Worm (Caenorhabditis elegans) whole organism, L4 larva: ENCODE data around the gene W06D11.5.

Source experiments
- F37D6.2 ChIP-seq: sonication (generic microtip); optimal IDR thresholded peaks from 2 replicates; lab custom pipeline; 2016; ENCODE audit warnings: mild to moderate bottlenecking, missing genetic modification characterization, missing compliant biosample characterization
- Y5F2A.4 ChIP-seq: fragments of 200-800 bp; sonication (Bioruptor generic); optimal IDR thresholded peaks from 2 replicates; lab custom pipeline; 2018; ENCODE audit warnings: mild to moderate bottlenecking, missing genetic modification characterization, missing compliant biosample characterization
- ZK337.2 ChIP-seq: fragments of 200-800 bp; sonication (Bioruptor generic); IDR thresholded peaks from 2 replicates; pipeline ENCODE4 v1.3.6; 2022; ENCODE audit warnings: missing genetic modification reagents, missing genetic modification characterization, missing compliant biosample characterization
- aha-1 ChIP-seq: fragments of 150-350 bp; peaks from one replicate; lab custom pipeline; 2014; ENCODE audit warnings: missing biosample characterization, missing genetic modification characterization
- aly-2 ChIP-seq: sonication (generic microtip); optimal IDR thresholded peaks from 2 replicates; lab custom pipeline; 2018; ENCODE audit warnings: missing biosample characterization, missing genetic modification characterization
- ama-1 ChIP-seq: fragments of 150-350 bp; optimal IDR thresholded peaks from 2 replicates; lab custom pipeline; 2014; ENCODE audit warnings: inconsistent platforms, mixed read lengths
- arid-1 ChIP-seq: fragments of 200-800 bp; sonication (Bioruptor generic); conservative IDR thresholded peaks from 2 replicates; pipeline ENCODE4 v1.3.6; 2022; ENCODE audit warnings: missing genetic modification reagents, missing genetic modification characterization, missing compliant biosample characterization
- attf-4 ChIP-seq: sonication (generic microtip); optimal IDR thresholded peaks from 3 replicates; lab custom pipeline; 2017; ENCODE audit warnings: missing biosample characterization, missing genetic modification characterization
- ceh-20 ChIP-seq: fragments of 200-800 bp; sonication (Bioruptor generic); IDR thresholded peaks from 2 replicates; pipeline ENCODE4 v1.3.6; 2022; ENCODE audit warnings: missing genetic modification reagents, missing genetic modification characterization, missing compliant biosample characterization
- ceh-62 ChIP-seq: sonication (generic microtip); optimal IDR thresholded peaks from 2 replicates; lab custom pipeline; 2017; ENCODE audit warnings: missing biosample characterization, missing genetic modification characterization
- daf-12 ChIP-seq: fragments of 150-350 bp; optimal IDR thresholded peaks from 2 replicates; lab custom pipeline; 2014; ENCODE audit warnings: missing biosample characterization, missing genetic modification reagents, missing genetic modification characterization
- daf-16 ChIP-seq, 3 experiments: sonication (generic microtip); optimal IDR thresholded peaks; 2 replicates each; lab custom pipeline; 2016 to 2017; ENCODE audit warnings: missing genetic modification characterization in 3 of 3, missing genetic modification reagents in 3 of 3, mild to moderate bottlenecking in 2 of 3, missing compliant biosample characterization in 2 of 3, missing biosample characterization in 1 of 3, moderate library complexity in 1 of 3
- daf-19 ChIP-seq: fragments of 200-800 bp; sonication (Bioruptor generic); conservative IDR thresholded peaks from 2 replicates; pipeline ENCODE4 v1.3.6; 2022; ENCODE audit warnings: missing genetic modification characterization, missing compliant biosample characterization
- duxl-1 ChIP-seq: sonication (generic microtip); optimal IDR thresholded peaks from 2 replicates; lab custom pipeline; 2016; ENCODE audit warnings: mild to moderate bottlenecking, missing genetic modification characterization, moderate library complexity, missing compliant biosample characterization; ENCODE audit not compliant: poor library complexity
- egl-27 ChIP-seq: sonication (generic microtip); optimal IDR thresholded peaks from 3 replicates; lab custom pipeline; 2017; ENCODE audit warnings: missing biosample characterization, missing genetic modification reagents, missing genetic modification characterization
- fos-1 ChIP-seq: fragments of 150-350 bp; optimal IDR thresholded peaks from 2 replicates; lab custom pipeline; 2014; ENCODE audit warnings: missing biosample characterization, missing genetic modification characterization
- hlh-11 ChIP-seq: fragments of 200-800 bp; sonication (Bioruptor generic); optimal IDR thresholded peaks from 2 replicates; lab custom pipeline; 2018; ENCODE audit warnings: mild to moderate bottlenecking, missing genetic modification characterization, missing compliant biosample characterization
- hlh-30 ChIP-seq: sonication (generic microtip); optimal IDR thresholded peaks from 2 replicates; lab custom pipeline; 2017; ENCODE audit warnings: antibody characterized with exemption, mild to moderate bottlenecking, missing genetic modification characterization, missing compliant biosample characterization; ENCODE audit not compliant: insufficient read depth
- hmg-1.1 ChIP-seq: fragments of 200-800 bp; sonication (Bioruptor generic); IDR thresholded peaks from 2 replicates; pipeline ENCODE4 v1.3.6; 2022; ENCODE audit warnings: missing genetic modification reagents, missing genetic modification characterization, missing compliant biosample characterization
- lin-13 ChIP-seq: fragments of 150-350 bp; optimal IDR thresholded peaks from 2 replicates; lab custom pipeline; 2014; ENCODE audit warnings: missing biosample characterization, missing genetic modification reagents, missing genetic modification characterization
- lin-29 ChIP-seq: fragments of 200-800 bp; sonication (Bioruptor generic); IDR thresholded peaks from 2 replicates; pipeline ENCODE4 v1.3.6; 2022; ENCODE audit warnings: missing genetic modification reagents, missing genetic modification characterization, missing compliant biosample characterization
- lin-38 ChIP-seq: fragments of 200-800 bp; sonication (Bioruptor generic); IDR thresholded peaks from 2 replicates; pipeline ENCODE4 v1.3.6; 2022; ENCODE audit warnings: missing genetic modification reagents, missing genetic modification characterization, missing compliant biosample characterization
- lir-3 ChIP-seq: sonication (generic microtip); optimal IDR thresholded peaks from 2 replicates; lab custom pipeline; 2016; ENCODE audit warnings: mild to moderate bottlenecking, missing genetic modification characterization, missing compliant biosample characterization
- lsy-2 ChIP-seq, 2 experiments: fragments of 150-350 bp in 1 of 2; sonication (generic microtip) in 1 of 2; optimal IDR thresholded peaks; 2 replicates each; lab custom pipeline; 2014 to 2017; ENCODE audit warnings: missing biosample characterization in 2 of 2, missing genetic modification characterization in 2 of 2
- madf-5 ChIP-seq, 2 experiments: fragments of 200-800 bp; sonication (Bioruptor generic); IDR thresholded peaks; 2 replicates each; pipeline ENCODE4 v1.3.6; 2022; ENCODE audit warnings: missing compliant biosample characterization in 2 of 2, missing genetic modification characterization in 2 of 2
- mdl-1 ChIP-seq, 2 experiments: fragments of 150-350 bp in 1 of 2; sonication (generic microtip) in 1 of 2; optimal IDR thresholded peaks; 2 replicates each; lab custom pipeline; 2014 to 2017; ENCODE audit warnings: missing biosample characterization in 2 of 2, missing genetic modification characterization in 2 of 2
- mes-2 ChIP-seq: sonication (generic microtip); optimal IDR thresholded peaks from 2 replicates; lab custom pipeline; 2016; ENCODE audit warnings: missing genotype, mild to moderate bottlenecking, missing genetic modification characterization, missing compliant biosample characterization; ENCODE audit not compliant: poor library complexity, severe bottlenecking
- nhr-10 ChIP-seq: fragments of 150-350 bp; optimal IDR thresholded peaks from 2 replicates; lab custom pipeline; 2014; ENCODE audit warnings: missing biosample characterization, missing genetic modification characterization
- nhr-41 ChIP-seq: fragments of 200-800 bp; sonication (Bioruptor generic); IDR thresholded peaks from 2 replicates; pipeline ENCODE4 v1.3.6; 2022; ENCODE audit warnings: missing genetic modification reagents, missing genetic modification characterization, missing compliant biosample characterization
- nhr-42 ChIP-seq: fragments of 200-800 bp; sonication (Bioruptor generic); IDR thresholded peaks from 2 replicates; pipeline ENCODE4 v1.3.6; 2022; ENCODE audit warnings: missing genetic modification characterization, missing compliant biosample characterization
- nhr-48 ChIP-seq: sonication (generic microtip); optimal IDR thresholded peaks from 2 replicates; lab custom pipeline; 2016; ENCODE audit warnings: mild to moderate bottlenecking, missing genetic modification characterization, missing compliant biosample characterization
- php-3 ChIP-seq: fragments of 200-800 bp; sonication (Bioruptor generic); IDR thresholded peaks from 2 replicates; pipeline ENCODE4 v1.3.6; 2022; ENCODE audit warnings: missing genetic modification reagents, missing genetic modification characterization, missing compliant biosample characterization
- pqm-1 ChIP-seq: sonication (generic microtip); optimal IDR thresholded peaks from 2 replicates; lab custom pipeline; 2017; ENCODE audit warnings: missing biosample characterization, missing genetic modification characterization
- rbr-2 ChIP-seq: sonication (generic microtip); optimal IDR thresholded peaks from 2 replicates; lab custom pipeline; 2016; ENCODE audit warnings: missing genotype, missing genetic modification characterization, missing compliant biosample characterization
- sdz-12 ChIP-seq: fragments of 200-800 bp; sonication (Bioruptor generic); optimal IDR thresholded peaks from 2 replicates; lab custom pipeline; 2018; ENCODE audit warnings: mild to moderate bottlenecking, missing genetic modification characterization, missing compliant biosample characterization
- snpc-1.2 ChIP-seq: fragments of 200-800 bp; sonication (Bioruptor generic); IDR thresholded peaks from 2 replicates; pipeline ENCODE4 v1.3.6; 2022; ENCODE audit warnings: missing genetic modification reagents, missing genetic modification characterization, missing compliant biosample characterization
- spr-1 ChIP-seq: sonication (generic microtip); optimal IDR thresholded peaks from 2 replicates; lab custom pipeline; 2016; ENCODE audit warnings: mild to moderate bottlenecking, missing genetic modification characterization, missing compliant biosample characterization
- tra-1 ChIP-seq: fragments of 200-800 bp; sonication (Bioruptor generic); IDR thresholded peaks from 2 replicates; pipeline ENCODE4 v1.3.6; 2022; ENCODE audit warnings: missing genetic modification reagents, missing genetic modification characterization, missing compliant biosample characterization
- unc-39 ChIP-seq: sonication (generic microtip); optimal IDR thresholded peaks from 2 replicates; lab custom pipeline; 2017; ENCODE audit warnings: missing biosample characterization, missing genetic modification characterization
- unc-62 ChIP-seq, 3 experiments: fragments of 150-350 bp in 1 of 3; sonication (generic microtip); optimal IDR thresholded peaks in 2 of 3; peaks in 1 of 3; 1 replicate in 1 of 3; 2 replicates in 2 of 3; lab custom pipeline; 2014 to 2017; ENCODE audit warnings: missing biosample characterization in 3 of 3, missing genetic modification characterization in 3 of 3, missing genetic modification reagents in 3 of 3, missing genotype in 1 of 3
- zfp-2 ChIP-seq: sonication (generic microtip); optimal IDR thresholded peaks from 2 replicates; lab custom pipeline; 2016; ENCODE audit warnings: mild to moderate bottlenecking, missing genetic modification characterization, missing compliant biosample characterization
- zfp-3 ChIP-seq: fragments of 200-800 bp; sonication (Bioruptor generic); conservative IDR thresholded peaks from 2 replicates; pipeline ENCODE4 v1.3.6; 2022; ENCODE audit warnings: missing genetic modification reagents, missing genetic modification characterization, missing compliant biosample characterization
- zip-11 ChIP-seq: fragments of 200-800 bp; sonication (Bioruptor generic); IDR thresholded peaks from 2 replicates; pipeline ENCODE4 v1.3.6; 2022; ENCODE audit warnings: missing genetic modification characterization, missing compliant biosample characterization
- zip-2 ChIP-seq: fragments of 150-350 bp; optimal IDR thresholded peaks from 2 replicates; lab custom pipeline; 2014; ENCODE audit warnings: missing biosample characterization, missing genetic modification characterization
- ztf-11 ChIP-seq: fragments of 150-350 bp; optimal IDR thresholded peaks from 2 replicates; lab custom pipeline; 2014; ENCODE audit warnings: missing biosample characterization, missing genetic modification characterization
- ztf-7 ChIP-seq: fragments of 150-350 bp; optimal IDR thresholded peaks from 2 replicates; lab custom pipeline; 2014; ENCODE audit warnings: missing biosample characterization, missing genetic modification characterization

Gene W06D11.5

DNA sequence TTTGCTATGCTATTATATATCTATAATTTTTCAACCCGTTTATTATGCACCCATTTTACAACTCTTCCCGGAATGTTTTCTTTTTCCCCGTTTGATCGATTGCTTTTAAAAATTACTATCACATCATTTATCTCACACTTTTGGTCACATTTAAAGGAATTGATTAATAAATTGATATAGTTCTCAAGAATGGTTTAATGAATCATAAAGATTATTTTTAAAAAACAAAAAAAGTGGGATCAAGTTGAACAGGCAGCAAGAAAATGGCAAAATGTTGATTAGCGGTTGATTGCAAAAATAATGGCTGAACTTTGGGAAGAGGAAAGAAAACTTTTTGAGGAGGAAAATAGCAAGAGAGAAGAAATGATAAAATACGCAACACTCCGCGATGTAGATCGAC lies at the start of gene W06D11.5:
W06D11.5 (plus strand) TSS at position 301 of the 400 bp plus-strand sequence.
- TF ChIP-seq ama-1 (lab: Kevin White, UChicago) (no peak), hlh-11 (tag; lab: Kevin White, UChicago) (no peak), nhr-41 (GFP tag; lab: Robert Waterston, UW) (no peak), tra-1 (GFP tag; lab: Robert Waterston, UW) (no peak), zip-2 (tag; lab: Kevin White, UChicago) (no peak), lir-3 (tag; lab: Kevin White, UChicago) (no peak), fos-1 (tag; lab: Kevin White, UChicago) (no peak), Y5F2A.4 (GFP tag; lab: Kevin White, UChicago) (no peak), attf-4 (tag; lab: Kevin White, UChicago) (no peak), daf-19 (GFP tag; lab: Robert Waterston, UW) (no peak), zfp-2 (tag; lab: Kevin White, UChicago) (no peak), daf-16 (GFP tag; optimal IDR thresholded peaks at IDR 0.05; lab: Kevin White, UChicago) (no peak), daf-16 (tag; optimal IDR thresholded peaks at IDR 0.05; lab: Kevin White, UChicago) (no peak), zfp-3 (GFP tag; lab: Robert Waterston, UW) (no peak), ZK337.2 (GFP tag; lab: Robert Waterston, UW) (no peak), sdz-12 (GFP tag; lab: Kevin White, UChicago) (no peak), nhr-10 (tag; lab: Kevin White, UChicago) (no peak), F37D6.2 (no peak), ztf-7 (no peak)

DNA sequence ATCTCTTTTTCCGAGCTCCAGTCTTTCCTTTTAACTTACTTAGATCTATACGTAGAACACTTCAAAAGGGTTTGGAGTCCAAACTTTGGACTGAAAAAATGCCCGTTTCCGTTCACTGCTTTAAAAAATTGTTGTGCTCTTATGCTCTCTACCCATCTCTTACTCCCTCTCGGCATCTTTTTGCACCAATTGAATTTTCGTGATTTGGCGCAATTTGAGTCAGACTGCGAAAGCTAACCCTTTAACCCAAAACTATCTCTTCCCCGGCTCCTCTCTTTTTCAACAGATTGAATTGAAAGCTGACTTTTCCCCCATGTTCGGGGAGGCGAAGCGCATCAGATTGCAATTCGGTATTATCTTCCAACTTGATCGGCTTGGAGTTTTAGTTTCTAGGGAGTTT lies 47.7 kb upstream of the W06D11.5 start:
- TF ChIP-seq nhr-41 (GFP tag; lab: Robert Waterston, UW) (no peak), duxl-1 (tag; lab: Kevin White, UChicago) (no peak), snpc-1.2 (GFP tag; lab: Robert Waterston, UW) (no peak), nhr-42 (GFP tag; lab: Robert Waterston, UW) (no peak), zip-11 (GFP tag; lab: Robert Waterston, UW) (no peak), lin-38 (GFP tag; lab: Robert Waterston, UW) (no peak), pqm-1 (no peak), lin-13 (GFP tag; lab: Kevin White, UChicago) (no peak), lsy-2 (tag; optimal IDR thresholded peaks at IDR 0.05; lab: Kevin White, UChicago) (no peak), unc-39 (no peak), ztf-11 (no peak)
- TF ChIP-seq, all 104 proteins: peak for 0

- TF ChIP-seq F37D6.2 (no peak), mdl-1 (tag; optimal IDR thresholded peaks at IDR 0.05; lab: Kevin White, UChicago) (no peak), hlh-11 (tag; lab: Kevin White, UChicago) (no peak), ceh-20 (GFP tag; lab: Robert Waterston, UW) (0 out of 2 replicates have a peak, but pooled peaks have one; percentile 29), ztf-7 (no peak), aha-1 (tag; lab: Kevin White, UChicago) (peak; percentile 94), unc-62 (GFP tag; optimal IDR thresholded peaks at IDR 0.05 in 1 of 2; lab: Kevin White, UChicago) (no peak), unc-62 (tag; optimal IDR thresholded peaks at IDR 0.05; lab: Kevin White, UChicago) (no peak), daf-12 (no peak), aly-2 (no peak), arid-1 (no peak), ceh-62 (tag; lab: Kevin White, UChicago) (no peak), egl-27 (tag; lab: Kevin White, UChicago) (no peak), ztf-11 (no peak), sdz-12 (GFP tag; lab: Kevin White, UChicago) (no peak), zfp-3 (GFP tag; lab: Robert Waterston, UW) (no peak), rbr-2 (tag; lab: Kevin White, UChicago) (no peak), madf-5 (GFP tag; IDR thresholded peaks at IDR 0.05; lab: Robert Waterston, UW) (no peak), hmg-1.1 (0 out of 2 replicates have a peak, but pooled peaks have one; percentile 31), mes-2 (tag; lab: Kevin White, UChicago) (no peak), php-3 (GFP tag; lab: Robert Waterston, UW) (no peak), nhr-48 (tag; lab: Kevin White, UChicago) (no peak), ZK337.2 (GFP tag; lab: Robert Waterston, UW) (no peak), hlh-30 (tag; lab: Kevin White, UChicago) (peak; percentile 56), spr-1 (tag; lab: Kevin White, UChicago) (no peak), lin-29 (GFP tag; lab: Robert Waterston, UW) (no peak)
Measured at ce11 chrX:12256594-12257048, 43.3 kb upstream of the W06D11.5 start, which contains the start of gene E01G6.2. Gene E01G6.2 (plus strand): TSS chrX:12256644.
